Fruit fly (Drosophila melanogaster) Kc167 (cell line): ENCODE results near the gene Cralbp.

ENCODE experiments used
- Myc ChIP-seq: fragments of >200 bp; optimal IDR thresholded peaks from 2 replicates; lab custom pipeline; 2017; ENCODE audit warnings: missing external identifiers
- Sin3A ChIP-seq: fragments of >200 bp; optimal IDR thresholded peaks from 2 replicates; lab custom pipeline; 2018; ENCODE audit warnings: missing external identifiers
- h ChIP-seq: fragments of >200 bp; optimal IDR thresholded peaks from 3 replicates; lab custom pipeline; 2018; ENCODE audit warnings: missing external identifiers
- insv ChIP-seq: fragments of >200 bp; optimal IDR thresholded peaks from 3 replicates; lab custom pipeline; 2018; ENCODE audit warnings: missing external identifiers
- psq ChIP-seq: fragments of >200 bp; optimal IDR thresholded peaks from 2 replicates; lab custom pipeline; 2017; ENCODE audit warnings: missing external identifiers
- ttk ChIP-seq: sonication (Bioruptor generic); optimal IDR thresholded peaks from 2 replicates; lab custom pipeline; 2017; ENCODE audit warnings: missing external identifiers

Gene Cralbp

dm6 chr3L:5786604-5787003, at the start of gene Cralbp:
Gene Cralbp, minus strand, starts transcription at chr3L:5786718.
- TF ChIP-seq Myc (no peak), ttk (no peak), h (no peak), insv (no peak)

dm6 chr3L:5835887-5836646, 49.5 kb upstream of the Cralbp start:
- no peak for TF ChIP-seq ttk
- no peak for TF ChIP-seq Sin3A (lab: Kevin White, UChicago)
- no peak for TF ChIP-seq Myc
- TF ChIP-seq h, result no peak
- no peak for TF ChIP-seq insv
- TF ChIP-seq psq (lab: Kevin White, UChicago), result no peak

dm6 chr3L:5835431-5835830, 48.9 kb upstream of the Cralbp start:
- TF ChIP-seq psq (lab: Kevin White, UChicago) (no peak), insv (no peak), h (no peak), Myc (no peak), ttk (no peak), Sin3A (lab: Kevin White, UChicago) (no peak)

- no peak for TF ChIP-seq Myc
- no peak for TF ChIP-seq psq (lab: Kevin White, UChicago)
- TF ChIP-seq h, result no peak
- TF ChIP-seq ttk, result no peak
- TF ChIP-seq insv, result no peak
- TF ChIP-seq Sin3A (lab: Kevin White, UChicago), result no peak
Observed at dm6 chr3L:5834798-5835197, 48.3 kb upstream of the Cralbp start.

dm6 chr3L:5834245-5834644, 47.7 kb upstream of the Cralbp start:
- TF ChIP-seq psq (lab: Kevin White, UChicago) (no peak), ttk (no peak), Myc (no peak), Sin3A (lab: Kevin White, UChicago) (no peak), h (no peak), insv (no peak)

dm6 chr3L:5833761-5834160, 47.2 kb upstream of the Cralbp start:
- TF ChIP-seq psq (lab: Kevin White, UChicago) (no peak), ttk (no peak)

- TF ChIP-seq ttk (no peak), insv (no peak), Sin3A (lab: Kevin White, UChicago) (no peak), h (no peak), Myc (no peak), psq (lab: Kevin White, UChicago) (no peak)
Observed at dm6 chr3L:5831890-5832289, 45.4 kb upstream of the Cralbp start.

dm6 chr3L:5830649-5831048, 44.1 kb upstream of the Cralbp start:
- TF ChIP-seq insv (no peak), Sin3A (lab: Kevin White, UChicago) (no peak), psq (lab: Kevin White, UChicago) (no peak), h (no peak), Myc (no peak), ttk (no peak)

dm6 chr3L:5828684-5829083, 42.2 kb upstream of the Cralbp start:
- no peak for TF ChIP-seq Myc
- TF ChIP-seq psq (lab: Kevin White, UChicago), result no peak
- TF ChIP-seq ttk, result no peak
- TF ChIP-seq insv, result no peak
- TF ChIP-seq Sin3A (lab: Kevin White, UChicago), result no peak
- no peak for TF ChIP-seq h

- TF ChIP-seq insv (no peak), Myc (no peak), ttk (no peak), Sin3A (lab: Kevin White, UChicago) (no peak), psq (lab: Kevin White, UChicago) (no peak), h (no peak)
Observed at dm6 chr3L:5828275-5828674, 41.8 kb upstream of the Cralbp start.

dm6 chr3L:5825483-5825882, 39.0 kb upstream of the Cralbp start:
- no peak for TF ChIP-seq Myc
- TF ChIP-seq Sin3A (lab: Kevin White, UChicago), result no peak
- no peak for TF ChIP-seq h
- TF ChIP-seq psq (lab: Kevin White, UChicago), result no peak
- no peak for TF ChIP-seq insv
- TF ChIP-seq ttk, result no peak

dm6 chr3L:5823763-5824445, 37.4 kb upstream of the Cralbp start:
- no peak for TF ChIP-seq ttk

- no peak for TF ChIP-seq insv
Observed at dm6 chr3L:5821506-5821905, 35.0 kb upstream of the Cralbp start.

dm6 chr3L:5820793-5821192, 34.3 kb upstream of the Cralbp start:
- TF ChIP-seq Myc (no peak), h (no peak), insv (no peak), Sin3A (lab: Kevin White, UChicago) (no peak), psq (lab: Kevin White, UChicago) (no peak), ttk (no peak)
